Worm (Caenorhabditis elegans) whole organism, midembryonic: ENCODE results near the gene asp-15.

ENCODE experiments used
- T22C8.4 ChIP-seq: fragments of 200-800 bp; sonication (Bioruptor generic); IDR thresholded peaks from 2 replicates; pipeline ENCODE4 v1.3.6; 2022; ENCODE audit warnings: missing genetic modification characterization, missing compliant biosample characterization
- cog-1 ChIP-seq: sonication (generic microtip); optimal IDR thresholded peaks from 2 replicates; lab custom pipeline; 2016; ENCODE audit warnings: missing genetic modification characterization, missing compliant biosample characterization
- flt-1 ChIP-seq: fragments of 200-800 bp; sonication (Bioruptor generic); IDR thresholded peaks from 2 replicates; pipeline ENCODE4 v1.3.6; 2022; ENCODE audit warnings: missing genetic modification characterization, missing compliant biosample characterization
- klf-2 ChIP-seq: fragments of 200-800 bp; sonication (Bioruptor generic); conservative IDR thresholded peaks from 2 replicates; pipeline ENCODE4 v1.3.6; 2022; ENCODE audit warnings: missing genetic modification reagents, missing genetic modification characterization, missing compliant biosample characterization
- ref-1 ChIP-seq: fragments of 200-800 bp; sonication (Bioruptor generic); conservative IDR thresholded peaks from 2 replicates; pipeline ENCODE4 v1.3.6; 2022; ENCODE audit warnings: missing genetic modification reagents, missing genetic modification characterization, missing compliant biosample characterization
- tab-1 ChIP-seq: fragments of 200-800 bp; sonication (Bioruptor generic); IDR thresholded peaks from 2 replicates; pipeline ENCODE4 v1.3.6; 2022; ENCODE audit warnings: missing genetic modification characterization, missing compliant biosample characterization
- ztf-23 ChIP-seq: fragments of 200-800 bp; sonication (Bioruptor generic); IDR thresholded peaks from 2 replicates; pipeline ENCODE4 v1.3.6; 2022; ENCODE audit warnings: missing genetic modification reagents, missing genetic modification characterization, missing compliant biosample characterization
- ztf-29 ChIP-seq: fragments of 200-800 bp; sonication (Bioruptor generic); IDR thresholded peaks from 2 replicates; pipeline ENCODE4 v1.3.6; 2022; ENCODE audit warnings: missing genetic modification reagents, missing genetic modification characterization, missing compliant biosample characterization

ce11 chrV:19083789-19084188 is 39.1 kb upstream of the asp-15 start:
- TF ChIP-seq T22C8.4 (GFP tag; lab: Robert Waterston, UW) (no peak), cog-1 (no peak), ztf-29 (GFP tag; lab: Robert Waterston, UW) (no peak), ref-1 (GFP tag; lab: Robert Waterston, UW) (no peak), flt-1 (GFP tag; lab: Robert Waterston, UW) (no peak), tab-1 (GFP tag; lab: Robert Waterston, UW) (no peak), ztf-23 (GFP tag; lab: Robert Waterston, UW) (no peak), klf-2 (GFP tag; lab: Robert Waterston, UW) (no peak)
